Fruit fly (Drosophila melanogaster): ENCODE results near the gene yata.

The yata gene

DNA sequence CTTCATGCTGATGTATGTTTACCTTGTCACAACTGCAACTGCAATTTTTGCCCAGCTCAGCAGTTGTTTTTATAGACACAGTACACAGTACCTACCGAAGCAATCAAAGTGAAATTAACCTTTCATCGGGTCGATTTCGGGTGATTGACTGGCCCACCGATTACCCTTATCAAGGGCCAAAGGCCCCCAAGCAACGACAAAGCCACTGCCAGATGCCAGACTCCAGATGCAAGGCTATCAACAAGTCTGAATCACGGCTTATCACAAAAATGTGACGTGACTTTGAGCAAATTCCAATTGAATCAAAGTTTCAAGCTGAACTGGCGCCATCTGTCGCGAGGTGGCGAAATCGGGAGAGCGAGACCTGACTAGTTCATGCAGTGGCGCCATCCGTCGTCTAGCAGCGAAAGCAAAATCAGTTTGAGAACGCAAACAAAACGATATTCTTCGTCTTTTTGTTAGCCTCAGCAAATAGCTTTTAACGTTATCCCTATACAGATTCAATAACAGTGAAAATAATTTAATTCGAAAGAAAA is 32.2 kb upstream of the yata start, which contains the start of gene Obp99b (continued):
- TF ChIP-seq ci (GFP tag; IDR thresholded peaks at IDR 0.05) = peak; percentile 96
- peak; percentile 46 for TF ChIP-seq CG10654 (GFP tag; optimal IDR thresholded peaks at IDR 0.05)
- TF ChIP-seq shn (GFP tag; optimal IDR thresholded peaks at IDR 0.05) = peak; percentile 89
- 0 out of 2 replicates have a peak, but pooled peaks have one; percentile 20 for TF ChIP-seq cas (GFP tag; IDR thresholded peaks at IDR 0.05)
- peak; percentile 64; the same call in 1 of the 2 replicates for TF ChIP-seq seq (GFP tag; IDR thresholded peaks at IDR 0.05)
- peak; percentile 55 for TF ChIP-seq CG2678 (tag; optimal IDR thresholded peaks at IDR 0.05)
- TF ChIP-seq Sox100B (GFP tag; optimal IDR thresholded peaks at IDR 0.05) = peak; percentile 69
- 0 out of 2 replicates have a peak, but pooled peaks have one; percentile 46 for TF ChIP-seq wdn (GFP tag; IDR thresholded peaks at IDR 0.05)
- peak; percentile 54 to 78 for TF ChIP-seq Pdp1 (GFP tag; optimal IDR thresholded peaks at IDR 0.05)
- peak; percentile 86 for TF ChIP-seq wek (GFP tag; optimal IDR thresholded peaks at IDR 0.05)
- TF ChIP-seq CG5245 (GFP tag; optimal IDR thresholded peaks at IDR 0.05) = peak; percentile 91
- TF ChIP-seq tna (GFP tag; IDR thresholded peaks at IDR 0.05; ENCODE audit: partially characterized antibody) = no peak
- peak; percentile 3 for TF ChIP-seq Dip3 (GFP tag; optimal IDR thresholded peaks at IDR 0.05)
- peak; percentile 45 for TF ChIP-seq pfk (GFP tag; optimal IDR thresholded peaks at IDR 0.05)
- TF ChIP-seq sens (GFP tag) = peak; percentile 98
- peak; percentile 50 for TF ChIP-seq CG1602 (GFP tag; optimal IDR thresholded peaks at IDR 0.05)
- peak; percentile 83 for TF ChIP-seq odd (GFP tag; optimal IDR thresholded peaks at IDR 0.05)
- peak; percentile 61 for TF ChIP-seq CG32772 (GFP tag; IDR thresholded peaks at IDR 0.05)
- TF ChIP-seq E2f2 (GFP tag; IDR thresholded peaks at IDR 0.05) = peak; percentile 40; the same call in 1 of the 2 replicates
- TF ChIP-seq Side (GFP tag; optimal IDR thresholded peaks at IDR 0.05) = peak; percentile 82
- no peak for TF ChIP-seq CG13894 (tag; optimal IDR thresholded peaks at IDR 0.05)
- TF ChIP-seq p53 (GFP tag; optimal IDR thresholded peaks at IDR 0.05) = peak; percentile 57
- TF ChIP-seq mld (GFP tag; IDR thresholded peaks at IDR 0.05; ENCODE audit: partially characterized antibody) = no peak
- TF ChIP-seq unc-4 (GFP tag; IDR thresholded peaks at IDR 0.05; ENCODE audit: partially characterized antibody) = no peak
- peak; percentile 69 for TF ChIP-seq Rx (GFP tag; IDR thresholded peaks at IDR 0.05)
- TF ChIP-seq CG2116 (GFP tag; optimal IDR thresholded peaks at IDR 0.05) = peak; percentile 23
- peak; percentile 76 for TF ChIP-seq CG3407 (GFP tag; optimal IDR thresholded peaks at IDR 0.05)
- peak; percentile 87 for TF ChIP-seq chm (GFP tag; IDR thresholded peaks at IDR 0.05)
- TF ChIP-seq CrebB (tag; optimal IDR thresholded peaks at IDR 0.05) = peak; percentile 74
- peak; percentile 76 for TF ChIP-seq Drgx (GFP tag; IDR thresholded peaks at IDR 0.05)
- TF ChIP-seq bowl (GFP tag; IDR thresholded peaks at IDR 0.05) = peak; percentile 63; the same call in 1 of the 2 replicates
- TF ChIP-seq CG12104 (GFP tag; optimal IDR thresholded peaks at IDR 0.05) = peak; percentile 63
- TF ChIP-seq CG31441 (GFP tag; IDR thresholded peaks at IDR 0.05) = peak; percentile 53
- no peak for TF ChIP-seq CG1832 (GFP tag; optimal IDR thresholded peaks at IDR 0.05)
- TF ChIP-seq CG18764 (GFP tag; optimal IDR thresholded peaks at IDR 0.05) = peak; percentile 65
- TF ChIP-seq slbo (GFP tag; IDR thresholded peaks at IDR 0.05) = peak; percentile 79
- peak; percentile 55 for TF ChIP-seq CG7786 (GFP tag; optimal IDR thresholded peaks at IDR 0.05)
- no peak for TF ChIP-seq vnd (GFP tag; IDR thresholded peaks at IDR 0.05; ENCODE audit: partially characterized antibody)
- peak; percentile 80 for TF ChIP-seq ewg (GFP tag; optimal IDR thresholded peaks at IDR 0.05)
- TF ChIP-seq Sry-β (GFP tag; optimal IDR thresholded peaks at IDR 0.05) = peak; percentile 54
- TF ChIP-seq Optix (GFP tag; IDR thresholded peaks at IDR 0.05) = peak; percentile 84
- peak; percentile 84 for TF ChIP-seq Asciz (GFP tag; optimal IDR thresholded peaks at IDR 0.05)
- peak; percentile 3 for TF ChIP-seq CG12744 (GFP tag; optimal IDR thresholded peaks at IDR 0.05)
- TF ChIP-seq crc (GFP tag; optimal IDR thresholded peaks at IDR 0.05) = peak; percentile 23
- no peak for TF ChIP-seq Hmx (GFP tag; optimal IDR thresholded peaks at IDR 0.05)
- TF ChIP-seq ttk (GFP tag; IDR thresholded peaks at IDR 0.05) = peak; percentile 64
- TF ChIP-seq usp (GFP tag; optimal IDR thresholded peaks at IDR 0.05) = no peak
- peak; percentile 91 for TF ChIP-seq NfI (GFP tag; optimal IDR thresholded peaks at IDR 0.05)
- no peak for TF ChIP-seq Lim3 (GFP tag; IDR thresholded peaks at IDR 0.05)
- no peak for TF ChIP-seq pho (GFP tag; optimal IDR thresholded peaks at IDR 0.05)
- no peak for TF ChIP-seq psq (GFP tag; optimal IDR thresholded peaks at IDR 0.05)

All from whole organism, embryonic.